Worm (Caenorhabditis elegans) whole organism, late embryonic: ENCODE results near the gene sri-24.

Experiments used
- C38D4.7 ChIP-seq: fragments of 200-800 bp; sonication (Bioruptor generic); optimal IDR thresholded peaks from 2 replicates; lab custom pipeline; 2018; ENCODE audit warnings: mild to moderate bottlenecking, missing genetic modification characterization, moderate library complexity, missing compliant biosample characterization
- F13H6.1 ChIP-seq: sonication (generic microtip); optimal IDR thresholded peaks from 2 replicates; lab custom pipeline; 2016; ENCODE audit warnings: missing genetic modification characterization, missing compliant biosample characterization
- K02D7.2 ChIP-seq: sonication (generic microtip); optimal IDR thresholded peaks from 2 replicates; lab custom pipeline; 2017; ENCODE audit warnings: mild to moderate bottlenecking, missing genetic modification characterization, missing compliant biosample characterization
- T23F11.4 ChIP-seq: fragments of 200-800 bp; sonication (Bioruptor generic); optimal IDR thresholded peaks from 2 replicates; lab custom pipeline; 2018; ENCODE audit warnings: mild to moderate bottlenecking, missing genetic modification characterization, missing compliant biosample characterization
- Y22D7AL.16 ChIP-seq: sonication (generic microtip); optimal IDR thresholded peaks from 2 replicates; lab custom pipeline; 2016; ENCODE audit warnings: missing genetic modification characterization, missing compliant biosample characterization
- ahr-1 ChIP-seq: sonication (generic microtip); optimal IDR thresholded peaks from 2 replicates; lab custom pipeline; 2016; ENCODE audit warnings: missing genetic modification characterization, missing compliant biosample characterization
- ama-1 ChIP-seq: fragments of 150-350 bp; optimal IDR thresholded peaks from 2 replicates; lab custom pipeline; 2014
- ceh-19 ChIP-seq: fragments of 200-800 bp; sonication (Bioruptor generic); optimal IDR thresholded peaks from 2 replicates; lab custom pipeline; 2018; ENCODE audit warnings: mild to moderate bottlenecking, missing genetic modification characterization, missing compliant biosample characterization
- ceh-22 ChIP-seq: sonication (generic microtip); optimal IDR thresholded peaks from 2 replicates; lab custom pipeline; 2017; ENCODE audit warnings: missing biosample characterization, missing genetic modification characterization
- ceh-24 ChIP-seq: sonication (generic microtip); optimal IDR thresholded peaks from 2 replicates; lab custom pipeline; 2016; ENCODE audit warnings: mild to moderate bottlenecking, missing genetic modification characterization, missing compliant biosample characterization
- ceh-30 ChIP-seq: fragments of 150-350 bp; optimal IDR thresholded peaks from 2 replicates; lab custom pipeline; 2014; ENCODE audit warnings: missing biosample characterization, missing genetic modification characterization
- ceh-31 ChIP-seq: sonication (generic microtip); optimal IDR thresholded peaks from 2 replicates; lab custom pipeline; 2016; ENCODE audit warnings: missing genetic modification characterization, missing compliant biosample characterization
- ceh-48 ChIP-seq: sonication (generic microtip); optimal IDR thresholded peaks from 2 replicates; lab custom pipeline; 2016; ENCODE audit warnings: missing genetic modification characterization, inconsistent platforms, missing compliant biosample characterization
- ceh-6 ChIP-seq: fragments of 200-800 bp; sonication (Bioruptor generic); optimal IDR thresholded peaks from 2 replicates; lab custom pipeline; 2018; ENCODE audit warnings: mild to moderate bottlenecking, missing genetic modification characterization, missing compliant biosample characterization
- fax-1 ChIP-seq: sonication (generic microtip); optimal IDR thresholded peaks from 2 replicates; lab custom pipeline; 2016; ENCODE audit warnings: missing genotype, missing genetic modification characterization, missing compliant biosample characterization
- fkh-10 ChIP-seq: fragments of 150-350 bp; optimal IDR thresholded peaks from 2 replicates; lab custom pipeline; 2014; ENCODE audit warnings: missing biosample characterization, missing genetic modification reagents, missing genetic modification characterization
- fkh-6 ChIP-seq: sonication (generic microtip); optimal IDR thresholded peaks from 2 replicates; lab custom pipeline; 2016; ENCODE audit warnings: missing genetic modification characterization, missing compliant biosample characterization
- hlh-13 ChIP-seq: fragments of 200-800 bp; sonication (Bioruptor generic); optimal IDR thresholded peaks from 2 replicates; lab custom pipeline; 2018; ENCODE audit warnings: mild to moderate bottlenecking, missing genetic modification characterization, missing compliant biosample characterization
- hlh-6 ChIP-seq: sonication (generic microtip); optimal IDR thresholded peaks from 2 replicates; lab custom pipeline; 2016; ENCODE audit warnings: missing genotype, missing genetic modification characterization, missing compliant biosample characterization
- lim-6 ChIP-seq: sonication (generic microtip); optimal IDR thresholded peaks from 2 replicates; lab custom pipeline; 2016; ENCODE audit warnings: missing genetic modification characterization, missing compliant biosample characterization
- madf-2 ChIP-seq: sonication (generic microtip); optimal IDR thresholded peaks from 2 replicates; lab custom pipeline; 2017; ENCODE audit warnings: missing genetic modification characterization, missing compliant biosample characterization
- nhr-232 ChIP-seq: sonication (generic microtip); optimal IDR thresholded peaks from 2 replicates; lab custom pipeline; 2016; ENCODE audit warnings: missing genetic modification characterization, missing compliant biosample characterization
- pat-9 ChIP-seq: fragments of 200-800 bp; sonication (Bioruptor generic); optimal IDR thresholded peaks from 2 replicates; lab custom pipeline; 2018; ENCODE audit warnings: mild to moderate bottlenecking, missing genetic modification characterization, moderate library complexity, missing compliant biosample characterization
- pax-1 ChIP-seq: fragments of 150-350 bp; optimal IDR thresholded peaks from 2 replicates; lab custom pipeline; 2014; ENCODE audit warnings: missing biosample characterization, missing genetic modification characterization
- pha-2 ChIP-seq: sonication (generic microtip); optimal IDR thresholded peaks from 2 replicates; lab custom pipeline; 2017; ENCODE audit warnings: mild to moderate bottlenecking, missing genetic modification characterization, missing compliant biosample characterization
- pha-4 ChIP-seq: fragments of 150-350 bp; optimal IDR thresholded peaks from 2 replicates; lab custom pipeline; 2018; ENCODE audit warnings: missing biosample characterization, missing genetic modification reagents, missing genetic modification characterization
- pqm-1 ChIP-seq: sonication (generic microtip); optimal IDR thresholded peaks from 2 replicates; lab custom pipeline; 2016; ENCODE audit warnings: missing genetic modification characterization, missing compliant biosample characterization
- pros-1 ChIP-seq: fragments of 150-350 bp; optimal IDR thresholded peaks from 2 replicates; lab custom pipeline; 2014; ENCODE audit warnings: missing biosample characterization, missing genetic modification reagents, missing genetic modification characterization
- ref-2 ChIP-seq: sonication (generic microtip); optimal IDR thresholded peaks from 2 replicates; lab custom pipeline; 2016; ENCODE audit warnings: missing genetic modification characterization, missing compliant biosample characterization
- sox-2 ChIP-seq: fragments of 200-800 bp; sonication (Bioruptor generic); IDR thresholded peaks from 2 replicates; pipeline ENCODE4 v1.3.6; 2022; ENCODE audit warnings: missing genetic modification reagents, missing genetic modification characterization, missing compliant biosample characterization
- syd-9 ChIP-seq: sonication (generic microtip); optimal IDR thresholded peaks from 2 replicates; lab custom pipeline; 2016; ENCODE audit warnings: mild to moderate bottlenecking, missing genetic modification characterization, moderate library complexity, missing compliant biosample characterization
- tbx-7 ChIP-seq: sonication (generic microtip); optimal IDR thresholded peaks from 2 replicates; lab custom pipeline; 2016; ENCODE audit warnings: missing genotype, missing genetic modification characterization, missing compliant biosample characterization
- unc-3 ChIP-seq, 2 experiments: fragments of 200-800 bp in 1 of 2; sonication (Bioruptor generic) in 1 of 2; sonication (generic microtip) in 1 of 2; conservative IDR thresholded peaks in 1 of 2; optimal IDR thresholded peaks in 1 of 2; 2 replicates each; pipeline versions ENCODE4 v1.3.6 to Lab custom; 2016 to 2022; ENCODE audit warnings: missing compliant biosample characterization in 2 of 2, missing genetic modification characterization in 2 of 2, missing genetic modification reagents in 1 of 2
- unc-55 ChIP-seq: sonication (generic microtip); optimal IDR thresholded peaks from 2 replicates; lab custom pipeline; 2017; ENCODE audit warnings: missing biosample characterization, missing genetic modification reagents, missing genetic modification characterization
- unc-86 ChIP-seq: sonication (generic microtip); optimal IDR thresholded peaks from 2 replicates; lab custom pipeline; 2016; ENCODE audit warnings: missing genetic modification characterization, missing compliant biosample characterization
- ztf-16 ChIP-seq: sonication (generic microtip); optimal IDR thresholded peaks from 2 replicates; lab custom pipeline; 2017; ENCODE audit warnings: missing genetic modification characterization, missing compliant biosample characterization

Gene sri-24

DNA sequence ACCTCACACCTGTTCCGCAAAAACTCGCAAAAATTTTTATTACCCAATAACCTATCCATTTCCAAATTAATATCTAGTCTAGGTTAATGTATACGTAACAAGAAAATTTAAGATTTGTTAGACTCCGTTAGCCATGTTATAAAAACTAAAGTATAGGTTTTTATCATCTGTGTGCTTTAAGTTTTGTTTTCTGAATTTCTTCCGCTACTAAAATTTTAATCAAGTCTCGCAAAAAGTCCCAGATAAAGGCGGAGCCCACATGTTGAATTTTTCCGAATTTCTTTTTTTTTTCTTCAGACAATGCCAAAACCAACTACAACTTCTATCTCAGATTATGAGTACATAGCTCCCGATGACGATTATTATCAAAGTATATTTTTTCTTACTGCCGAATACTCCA is 20.2 kb downstream of the sri-24 start, which contains the start of gene srw-13:
TSS of gene srw-13 (plus strand) at position 301 of the 400 bp plus-strand sequence.
- no peak for TF ChIP-seq C38D4.7 (GFP tag; lab: Kevin White, UChicago)
- TF ChIP-seq pqm-1 (tag; lab: Kevin White, UChicago) = no peak
- TF ChIP-seq Y22D7AL.16 (tag; lab: Kevin White, UChicago) = no peak
- no peak for TF ChIP-seq ref-2
- TF ChIP-seq ceh-22 = no peak

DNA sequence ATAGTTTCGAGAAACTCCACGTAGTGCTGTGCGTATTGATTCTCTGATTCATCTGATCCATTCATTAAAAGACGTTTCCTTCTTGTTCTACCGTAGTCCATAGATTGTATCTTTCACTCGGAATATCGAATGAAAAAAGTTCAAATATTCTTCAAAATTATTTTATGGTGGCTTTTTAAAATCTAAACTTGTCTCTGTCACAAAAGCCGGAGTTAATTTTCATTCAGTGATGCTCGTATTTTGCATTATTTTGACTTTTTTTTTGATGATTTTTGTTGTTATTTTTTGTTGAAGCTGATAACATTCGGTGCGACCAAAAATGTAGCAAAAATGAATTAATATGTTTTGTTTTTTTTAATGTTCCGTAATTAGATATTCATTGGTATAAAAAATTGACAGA is 23.7 kb downstream of the sri-24 start, which contains the start of gene nhr-164:
TSS of gene nhr-164 (minus strand) at position 101 of the 400 bp plus-strand sequence.
- TF ChIP-seq unc-55 (GFP tag; lab: Kevin White, UChicago) (no peak), K02D7.2 (no peak), unc-86 (no peak), T23F11.4 (no peak), fax-1 (tag; lab: Kevin White, UChicago) (no peak), sox-2 (GFP tag; lab: Robert Waterston, UW) (no peak), ztf-16 (no peak), fkh-10 (GFP tag; lab: Kevin White, UChicago) (no peak), C38D4.7 (GFP tag; lab: Kevin White, UChicago) (no peak), pat-9 (no peak), ahr-1 (tag; lab: Kevin White, UChicago) (no peak), ama-1 (lab: Kevin White, UChicago) (no peak)
- TF ChIP-seq, all 69 proteins: peak for 0

DNA sequence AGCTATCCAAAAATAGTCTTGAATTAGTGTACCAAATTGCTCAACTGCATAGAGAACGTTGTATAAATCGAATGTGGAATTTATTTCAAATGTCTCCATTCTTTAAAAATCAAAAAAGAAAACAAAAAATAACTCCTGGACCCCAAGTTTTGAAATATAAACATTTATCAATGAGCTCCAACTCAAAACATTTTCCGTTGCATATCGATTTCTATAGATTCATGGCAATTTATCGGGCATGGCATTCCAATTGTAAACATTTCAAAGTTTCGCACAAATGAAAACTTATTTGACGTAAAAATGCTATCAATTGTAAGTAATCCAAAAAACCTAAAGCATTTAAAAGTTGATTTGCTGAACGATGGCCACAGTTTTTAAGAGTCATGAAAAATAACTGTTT is 26.6 kb downstream of the sri-24 start, which contains the start of gene srw-12:
TSS of gene srw-12 (minus strand) at position 101 of the 400 bp plus-strand sequence.
- no peak for TF ChIP-seq pax-1 (tag; lab: Kevin White, UChicago)
- TF ChIP-seq, all 69 proteins: peak for 0

DNA sequence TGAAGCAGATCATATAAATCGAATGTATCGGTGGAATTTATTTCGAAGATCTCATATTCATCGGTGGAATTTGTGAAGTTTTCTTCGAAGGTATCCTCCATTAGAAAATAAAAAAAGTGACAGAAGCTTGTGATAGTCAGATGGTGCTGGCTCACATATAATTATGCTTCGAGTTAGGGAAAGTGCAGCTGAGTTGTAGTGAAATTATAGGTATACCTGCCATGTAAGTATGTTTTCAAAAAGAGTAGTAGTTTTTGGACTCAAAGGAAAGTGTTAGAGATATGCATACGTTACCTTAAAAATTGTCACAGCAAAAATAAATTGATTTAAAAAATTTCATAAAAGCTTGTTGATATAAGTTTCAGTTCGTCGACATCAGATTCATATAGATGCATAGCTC is 28.2 kb downstream of the sri-24 start, which contains the start of gene srw-11:
TSS of gene srw-11 (minus strand) at position 101 of the 400 bp plus-strand sequence.
- TF ChIP-seq unc-86 (no peak), pha-2 (tag; lab: Kevin White, UChicago) (no peak), ceh-19 (GFP tag; lab: Kevin White, UChicago) (no peak), ceh-6 (no peak), ceh-30 (tag; lab: Kevin White, UChicago) (no peak), F13H6.1 (tag; lab: Kevin White, UChicago) (no peak), ceh-22 (no peak), tbx-7 (tag; lab: Kevin White, UChicago) (no peak)

DNA sequence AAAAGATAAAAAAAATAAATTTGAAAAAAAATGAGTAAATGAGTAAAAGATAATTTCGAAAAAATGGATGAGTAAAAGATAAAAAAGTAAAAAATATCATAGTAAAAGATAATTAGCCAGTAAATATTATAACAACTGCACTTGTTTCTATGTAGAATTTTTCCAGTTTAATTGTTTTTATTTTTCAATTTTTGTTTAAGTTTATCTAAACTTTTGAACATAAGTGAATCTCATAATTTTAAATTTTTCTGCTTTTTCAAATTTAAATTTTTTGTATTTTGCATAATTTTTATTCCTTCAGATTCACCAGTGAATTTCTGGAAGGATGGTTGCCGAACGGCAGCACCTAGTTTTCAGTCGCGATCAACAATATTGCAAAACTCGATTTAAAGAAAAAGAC is 29.3 kb downstream of the sri-24 start, which contains the start of gene chil-12:
TSS of gene chil-12 (plus strand) at position 301 of the 400 bp plus-strand sequence.
- TF ChIP-seq syd-9 (tag; lab: Kevin White, UChicago) = no peak
- no peak for TF ChIP-seq T23F11.4
- TF ChIP-seq sox-2 (GFP tag; lab: Robert Waterston, UW) = no peak
- no peak for TF ChIP-seq nhr-232 (tag; lab: Kevin White, UChicago)
- TF ChIP-seq pax-1 (tag; lab: Kevin White, UChicago) = no peak
- TF ChIP-seq ahr-1 (tag; lab: Kevin White, UChicago) = no peak
- TF ChIP-seq pat-9 = no peak
- TF ChIP-seq ceh-24 (tag; lab: Kevin White, UChicago) = no peak
- no peak for TF ChIP-seq ceh-31 (tag; lab: Kevin White, UChicago)
- no peak for TF ChIP-seq fkh-10 (GFP tag; lab: Kevin White, UChicago)
- TF ChIP-seq lim-6 (tag; lab: Kevin White, UChicago) = no peak
- TF ChIP-seq hlh-6 (tag; lab: Kevin White, UChicago) = no peak
- no peak for TF ChIP-seq fkh-6 (tag; lab: Kevin White, UChicago)
- TF ChIP-seq ama-1 (lab: Kevin White, UChicago) = no peak
- TF ChIP-seq pha-4 (tag; lab: Kevin White, UChicago) = no peak
- TF ChIP-seq hlh-13 (GFP tag; lab: Kevin White, UChicago) = no peak
- no peak for TF ChIP-seq madf-2 (tag; lab: Kevin White, UChicago)
- no peak for TF ChIP-seq ceh-48 (tag; lab: Kevin White, UChicago)
- TF ChIP-seq pros-1 (tag; lab: Kevin White, UChicago) = no peak
- no peak for TF ChIP-seq unc-3 (GFP tag; conservative IDR thresholded peaks at IDR 0.05; lab: Robert Waterston, UW)
- no peak for TF ChIP-seq unc-3 (tag; optimal IDR thresholded peaks at IDR 0.05; lab: Kevin White, UChicago)
